Worm (Caenorhabditis elegans) whole organism, L1 larva: ENCODE results near the gene gpd-4.
A peak's percentile ranks its signal among the peaks of the same experiment; 100 is the strongest.

Experiments
- C04F5.9 ChIP-seq: sonication (generic microtip); optimal IDR thresholded peaks from 2 replicates; lab custom pipeline; 2016; ENCODE audit warnings: missing genetic modification characterization, missing compliant biosample characterization
- C34B4.2 ChIP-seq: sonication (generic microtip); optimal IDR thresholded peaks from 2 replicates; lab custom pipeline; 2017; ENCODE audit warnings: mild to moderate bottlenecking, missing genetic modification characterization, missing compliant biosample characterization
- F16B12.6 ChIP-seq: fragments of 150-350 bp; optimal IDR thresholded peaks from 2 replicates; lab custom pipeline; 2014; ENCODE audit warnings: missing biosample characterization, missing genetic modification characterization
- Y116A8C.19 ChIP-seq: sonication (generic microtip); optimal IDR thresholded peaks from 2 replicates; lab custom pipeline; 2016; ENCODE audit warnings: missing compliant biosample characterization, missing genetic modification characterization, borderline replicate concordance
- alr-1 ChIP-seq: fragments of 200-800 bp; sonication (Bioruptor generic); optimal IDR thresholded peaks from 2 replicates; lab custom pipeline; 2018; ENCODE audit warnings: borderline replicate concordance, mild to moderate bottlenecking, missing genetic modification characterization, missing compliant biosample characterization
- aly-2 ChIP-seq: fragments of 150-350 bp; optimal IDR thresholded peaks from 2 replicates; lab custom pipeline; 2014; ENCODE audit warnings: missing biosample characterization, missing genetic modification characterization
- ama-1 ChIP-seq: fragments of 150-350 bp; optimal IDR thresholded peaks from 2 replicates; lab custom pipeline; 2014
- ceh-63 ChIP-seq: fragments of 200-800 bp; sonication (Bioruptor generic); optimal IDR thresholded peaks from 2 replicates; lab custom pipeline; 2018; ENCODE audit warnings: mild to moderate bottlenecking, missing genetic modification characterization, missing compliant biosample characterization
- ceh-8 ChIP-seq: fragments of 200-800 bp; sonication (Bioruptor generic); optimal IDR thresholded peaks from 2 replicates; lab custom pipeline; 2018; ENCODE audit warnings: mild to moderate bottlenecking, missing genetic modification characterization, moderate library complexity, missing compliant biosample characterization
- ceh-88 ChIP-seq: fragments of 200-800 bp; sonication (Bioruptor generic); IDR thresholded peaks from 2 replicates; pipeline ENCODE4 v1.3.6; 2022; ENCODE audit warnings: missing genetic modification characterization, missing compliant biosample characterization
- efl-1 ChIP-seq, 4 experiments: fragments of 150-350 bp; optimal IDR thresholded peaks in 3 of 4; peaks in 1 of 4; 1 replicate in 1 of 4; 2 replicates in 3 of 4; lab custom pipeline; 2014; ENCODE audit warnings: missing biosample characterization in 2 of 4, missing genetic modification characterization in 2 of 4, missing genetic modification reagents in 2 of 4
- egl-13 ChIP-seq: sonication (generic microtip); optimal IDR thresholded peaks from 2 replicates; lab custom pipeline; 2016; ENCODE audit warnings: missing genotype, missing genetic modification reagents, missing genetic modification characterization, missing compliant biosample characterization
- ets-5 ChIP-seq: fragments of 200-800 bp; sonication (Bioruptor generic); IDR thresholded peaks from 2 replicates; pipeline ENCODE4 v1.3.6; 2022; ENCODE audit warnings: missing genetic modification characterization, missing compliant biosample characterization
- fkh-10 ChIP-seq: sonication (generic microtip); optimal IDR thresholded peaks from 2 replicates; lab custom pipeline; 2017; ENCODE audit warnings: missing biosample characterization, missing genetic modification reagents, missing genetic modification characterization
- hlh-17 ChIP-seq: fragments of 200-800 bp; sonication (Bioruptor generic); optimal IDR thresholded peaks from 2 replicates; lab custom pipeline; 2018; ENCODE audit warnings: missing genetic modification characterization, mild to moderate bottlenecking, missing compliant biosample characterization, moderate library complexity, borderline replicate concordance
- isw-1 ChIP-seq: fragments of 200-800 bp; sonication (Bioruptor generic); IDR thresholded peaks from 2 replicates; pipeline ENCODE4 v1.3.6; 2022; ENCODE audit warnings: missing genetic modification characterization, missing compliant biosample characterization
- jun-1 ChIP-seq: fragments of 150-350 bp; optimal IDR thresholded peaks from 2 replicates; lab custom pipeline; 2014; ENCODE audit warnings: missing biosample characterization, missing genetic modification reagents, missing genetic modification characterization
- lin-14 ChIP-seq: fragments of 200-800 bp; sonication (Bioruptor generic); optimal IDR thresholded peaks from 2 replicates; lab custom pipeline; 2018; ENCODE audit warnings: mild to moderate bottlenecking, missing genetic modification characterization, moderate library complexity, missing compliant biosample characterization
- lin-35 ChIP-seq, 2 experiments: fragments of 150-350 bp; optimal IDR thresholded peaks; 2 replicates each; lab custom pipeline; 2014; ENCODE audit warnings: missing biosample characterization in 2 of 2, missing genetic modification characterization in 2 of 2, missing genetic modification reagents in 2 of 2
- lin-39 ChIP-seq: fragments of 150-350 bp; optimal IDR thresholded peaks from 2 replicates; lab custom pipeline; 2014; ENCODE audit warnings: missing biosample characterization, missing genetic modification reagents, missing genetic modification characterization
- mab-9 ChIP-seq: fragments of 200-800 bp; sonication (Bioruptor generic); IDR thresholded peaks from 2 replicates; pipeline ENCODE4 v1.3.6; 2022; ENCODE audit warnings: missing genetic modification reagents, missing genetic modification characterization, missing compliant biosample characterization
- mdl-1 ChIP-seq, 2 experiments: fragments of 150-350 bp; optimal IDR thresholded peaks; 2 replicates each; lab custom pipeline; 2014 to 2017; ENCODE audit warnings: missing biosample characterization in 2 of 2, missing genetic modification characterization in 2 of 2, inconsistent platforms in 1 of 2
- nhr-11 ChIP-seq: fragments of 150-350 bp; optimal IDR thresholded peaks from 2 replicates; lab custom pipeline; 2014; ENCODE audit warnings: missing biosample characterization, missing genetic modification characterization
- nhr-19 ChIP-seq: fragments of 200-800 bp; sonication (Bioruptor generic); conservative IDR thresholded peaks from 2 replicates; pipeline ENCODE4 v1.3.6; 2022; ENCODE audit warnings: missing genetic modification characterization, missing compliant biosample characterization
- nhr-237 ChIP-seq: fragments of 150-350 bp; optimal IDR thresholded peaks from 2 replicates; lab custom pipeline; 2014; ENCODE audit warnings: missing biosample characterization, missing genetic modification characterization
- nhr-47 ChIP-seq: sonication (generic microtip); optimal IDR thresholded peaks from 2 replicates; lab custom pipeline; 2016; ENCODE audit warnings: mild to moderate bottlenecking, missing genetic modification characterization, moderate library complexity, missing compliant biosample characterization
- pax-3 ChIP-seq: fragments of 200-800 bp; sonication (Bioruptor generic); optimal IDR thresholded peaks from 2 replicates; lab custom pipeline; 2018; ENCODE audit warnings: mild to moderate bottlenecking, missing genetic modification characterization, moderate library complexity, missing compliant biosample characterization
- skn-1 ChIP-seq: fragments of 150-350 bp; optimal IDR thresholded peaks from 2 replicates; lab custom pipeline; 2014; ENCODE audit warnings: missing biosample characterization, missing genetic modification characterization
- tbx-2 ChIP-seq: sonication (generic microtip); optimal IDR thresholded peaks from 2 replicates; lab custom pipeline; 2016; ENCODE audit warnings: missing genetic modification characterization, missing compliant biosample characterization
- vab-15 ChIP-seq: sonication (generic microtip); optimal IDR thresholded peaks from 2 replicates; lab custom pipeline; 2017; ENCODE audit warnings: missing genotype, mild to moderate bottlenecking, missing genetic modification characterization, missing compliant biosample characterization
- xbp-1 ChIP-seq: sonication (generic microtip); optimal IDR thresholded peaks from 2 replicates; lab custom pipeline; 2016; ENCODE audit warnings: missing genetic modification characterization, missing compliant biosample characterization
- zip-4 ChIP-seq: fragments of 200-800 bp; sonication (Bioruptor generic); optimal IDR thresholded peaks from 2 replicates; lab custom pipeline; 2018; ENCODE audit warnings: mild to moderate bottlenecking, missing genetic modification characterization, moderate library complexity, missing compliant biosample characterization
- ztf-4 ChIP-seq: fragments of 150-350 bp; optimal IDR thresholded peaks from 2 replicates; lab custom pipeline; 2014; ENCODE audit warnings: missing biosample characterization, missing genetic modification characterization

The gpd-4 gene

DNA sequence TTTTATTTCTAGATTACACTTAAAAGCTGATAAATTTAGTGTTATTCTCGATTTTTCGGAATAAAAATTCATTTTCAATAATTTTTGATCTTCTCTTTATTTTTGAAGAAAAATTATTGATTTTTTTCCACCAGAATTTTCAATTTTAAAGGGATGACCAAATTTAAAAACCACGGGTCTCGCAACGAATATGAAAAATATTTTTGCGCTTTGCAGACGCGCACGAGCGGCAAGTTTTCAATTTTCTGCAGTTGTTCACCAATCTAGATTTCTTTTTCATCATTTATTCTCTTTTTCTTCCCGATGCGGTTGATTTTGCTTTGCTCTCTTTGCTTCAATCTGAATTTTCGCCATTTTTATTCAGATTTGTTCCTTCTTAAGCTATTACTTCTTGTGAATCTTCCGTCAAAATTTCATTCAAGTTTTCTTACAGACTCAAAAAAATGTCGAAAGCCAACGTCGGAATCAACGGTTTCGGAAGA, at the start of gene gpd-4:
TSS of gene gpd-4 (plus strand) at position 432 of the 482 bp plus-strand sequence.
- no peak for TF ChIP-seq lin-39 (tag; lab: Kevin White, UChicago)
- TF ChIP-seq nhr-11 (tag; lab: Kevin White, UChicago) = no peak
- TF ChIP-seq nhr-237 (tag; lab: Kevin White, UChicago) = no peak
- no peak for TF ChIP-seq jun-1 (tag; lab: Kevin White, UChicago)
- peak in 1 of 2 experiments; percentile 13 for TF ChIP-seq efl-1 (optimal IDR thresholded peaks at IDR 0.05; lab: Kevin White, UChicago)
- TF ChIP-seq efl-1 (GFP tag; optimal IDR thresholded peaks at IDR 0.05 in 1 of 2; lab: Kevin White, UChicago) = no peak
- TF ChIP-seq, all 84 proteins: peak for 1

DNA sequence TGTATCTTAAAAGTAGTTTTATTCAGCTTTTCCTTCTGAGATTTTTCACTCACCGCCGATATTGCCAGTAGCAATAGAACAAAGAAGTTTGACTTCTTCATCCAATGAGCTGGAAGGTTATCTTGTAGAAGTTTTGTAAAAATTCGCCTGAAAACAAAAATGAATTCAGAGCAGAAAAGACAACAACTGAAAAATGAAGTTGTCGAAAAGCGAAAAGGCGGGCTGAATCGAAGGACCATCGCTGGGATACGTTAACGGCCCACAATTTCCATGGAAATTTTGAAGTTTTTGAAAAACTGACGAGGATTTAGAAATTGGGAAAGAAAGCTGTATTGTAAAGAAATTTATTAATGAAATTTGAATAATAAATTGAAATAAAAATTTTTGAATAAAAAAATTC, 49.3 kb upstream of the gpd-4 start, which contains the start of gene lov-1:
TSS of gene lov-1 (minus strand) at position 101 of the 400 bp plus-strand sequence.
- TF ChIP-seq F16B12.6 = no peak
- TF ChIP-seq tbx-2 = no peak
- no peak for TF ChIP-seq lin-35 (GFP tag; optimal IDR thresholded peaks at IDR 0.05; lab: Kevin White, UChicago)
- TF ChIP-seq ztf-4 (tag; lab: Kevin White, UChicago) = no peak
- TF ChIP-seq C04F5.9 (tag; lab: Kevin White, UChicago) = no peak
- no peak for TF ChIP-seq skn-1 (tag; lab: Kevin White, UChicago)
- no peak for TF ChIP-seq isw-1 (GFP tag; lab: Robert Waterston, UW)
- TF ChIP-seq ceh-88 = no peak
- no peak for TF ChIP-seq zip-4

DNA sequence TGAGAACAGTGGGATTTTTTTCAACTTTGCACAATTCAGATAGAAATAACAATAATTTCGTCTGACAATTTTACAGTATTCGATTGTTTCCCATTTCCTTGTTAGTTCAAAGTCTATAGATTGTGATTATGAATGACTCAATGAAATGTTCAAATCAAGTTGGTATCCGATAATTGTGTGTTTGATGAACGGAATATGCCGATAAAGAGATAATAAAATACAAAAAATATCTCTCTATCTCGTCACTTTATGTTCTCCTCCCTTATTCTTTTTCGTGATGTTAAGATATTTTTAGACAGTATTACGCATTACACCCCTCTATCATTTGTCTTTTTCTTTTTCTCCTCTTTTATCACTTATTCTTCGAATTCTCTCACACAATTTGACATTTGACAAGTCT, 48.6 kb upstream of the gpd-4 start, which contains the start of gene F27E5.7:
TSS of gene F27E5.7 (plus strand) at position 301 of the 400 bp plus-strand sequence.
- TF ChIP-seq fkh-10 (GFP tag; lab: Kevin White, UChicago) (no peak), jun-1 (tag; lab: Kevin White, UChicago) (no peak), mab-9 (GFP tag; lab: Robert Waterston, UW) (no peak), alr-1 (tag; lab: Kevin White, UChicago) (no peak)
- TF ChIP-seq, all 84 proteins: peak for 0

DNA sequence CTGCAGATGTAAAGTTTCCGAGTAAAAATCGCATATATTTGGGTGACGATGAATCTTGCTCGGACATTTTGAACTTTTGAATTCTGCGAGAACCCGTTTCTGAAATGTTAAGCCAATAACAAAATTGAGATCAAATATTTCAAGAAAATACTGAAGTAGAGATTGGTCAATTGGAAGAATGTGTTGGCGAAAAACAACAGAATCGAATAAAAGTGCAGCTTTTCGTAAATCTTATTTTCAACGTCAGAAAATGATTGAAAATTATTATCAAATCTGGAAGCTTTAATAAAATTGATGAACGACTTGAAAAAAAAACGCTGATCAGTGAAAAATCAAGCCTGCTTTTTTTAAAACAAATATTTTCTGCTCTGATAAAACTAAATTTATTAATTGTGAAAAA, 43.7 kb upstream of the gpd-4 start, which contains the start of gene F27E5.8:
TSS of gene F27E5.8 (minus strand) at position 101 of the 400 bp plus-strand sequence.
- TF ChIP-seq ceh-8 (no peak), nhr-19 (GFP tag; lab: Robert Waterston, UW) (no peak), aly-2 (tag; lab: Kevin White, UChicago) (no peak), tbx-2 (no peak), Y116A8C.19 (tag; lab: Kevin White, UChicago) (no peak), hlh-17 (GFP tag; lab: Kevin White, UChicago) (no peak), nhr-237 (tag; lab: Kevin White, UChicago) (no peak), xbp-1 (tag; lab: Kevin White, UChicago) (no peak), efl-1 (optimal IDR thresholded peaks at IDR 0.05; lab: Kevin White, UChicago) (no peak), efl-1 (GFP tag; optimal IDR thresholded peaks at IDR 0.05 in 1 of 2; lab: Kevin White, UChicago) (no peak)

DNA sequence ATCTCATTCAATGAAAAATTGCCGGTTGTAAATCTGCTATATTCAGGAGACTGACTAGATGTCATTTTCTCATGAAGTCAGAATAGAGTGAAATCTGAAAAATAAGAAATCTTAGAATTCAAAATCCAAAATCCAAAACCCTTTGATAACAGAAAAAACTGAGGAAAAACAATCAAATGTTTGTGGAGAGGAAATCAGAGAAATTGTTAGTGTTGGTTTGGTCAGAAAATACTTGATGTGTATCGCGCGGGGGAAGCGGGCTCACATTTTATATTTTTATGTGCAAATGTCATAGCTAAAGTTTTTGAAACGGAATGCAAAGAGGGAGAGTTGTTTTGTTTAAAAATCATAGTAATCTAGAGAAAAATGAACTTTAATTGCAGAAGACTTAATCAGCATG, 39.3 kb upstream of the gpd-4 start, which contains the start of gene F27E5.5:
TSS of gene F27E5.5 (minus strand) at position 101 of the 400 bp plus-strand sequence.
- TF ChIP-seq pax-3 (tag; lab: Kevin White, UChicago) (no peak), mdl-1 (tag; optimal IDR thresholded peaks at IDR 0.05; lab: Kevin White, UChicago) (no peak), xbp-1 (tag; lab: Kevin White, UChicago) (no peak), vab-15 (tag; lab: Kevin White, UChicago) (no peak), ets-5 (GFP tag; lab: Robert Waterston, UW) (no peak), lin-14 (GFP tag; lab: Kevin White, UChicago) (no peak), nhr-47 (tag; lab: Kevin White, UChicago) (no peak), C34B4.2 (tag; lab: Kevin White, UChicago) (no peak), ama-1 (lab: Kevin White, UChicago) (no peak), ceh-63 (GFP tag; lab: Kevin White, UChicago) (no peak), egl-13 (tag; lab: Kevin White, UChicago) (no peak)
